Fruit fly (Drosophila melanogaster) whole organism, prepupa: ENCODE data around the gene CG9289.

ENCODE experiments used
- Blimp-1 ChIP-seq: fragments of 200-800 bp; sonication (Bioruptor generic); optimal IDR thresholded peaks from 3 replicates; lab custom pipeline; 2017; ENCODE audit warnings: missing biosample characterization, missing genetic modification characterization, mild to moderate bottlenecking, moderate library complexity, missing genetic modification reagents
- CG31627 ChIP-seq: fragments of 200-800 bp; sonication (Bioruptor generic); optimal IDR thresholded peaks from 3 replicates; lab custom pipeline; 2016; ENCODE audit warnings: missing biosample characterization, missing genetic modification characterization
- CG6854 ChIP-seq: fragments of 200-800 bp; sonication (Bioruptor generic); optimal IDR thresholded peaks from 2 replicates; lab custom pipeline; 2017; ENCODE audit warnings: missing biosample characterization, mild to moderate bottlenecking, missing genetic modification characterization
- Eip78C ChIP-seq: fragments of 200-800 bp; sonication (Bioruptor generic); peaks from one replicate; lab custom pipeline; 2016; ENCODE audit warnings: missing biosample characterization, missing genetic modification characterization
- Sox102F ChIP-seq: fragments of 200-800 bp; sonication (Bioruptor generic); optimal IDR thresholded peaks from 2 replicates; lab custom pipeline; 2016; ENCODE audit warnings: missing biosample characterization, mild to moderate bottlenecking, missing genetic modification characterization
- acj6 ChIP-seq: fragments of 200-800 bp; sonication (Bioruptor generic); optimal IDR thresholded peaks from 3 replicates; lab custom pipeline; 2016; ENCODE audit warnings: missing biosample characterization, missing genetic modification characterization
- eg ChIP-seq: fragments of 200-800 bp; sonication (Bioruptor generic); IDR thresholded peaks from 3 replicates; pipeline ENCODE4 v1.3.6; 2022; ENCODE audit warnings: missing biosample characterization, missing genetic modification characterization
- net ChIP-seq: fragments of 200-800 bp; sonication (Bioruptor generic); optimal IDR thresholded peaks from 3 replicates; lab custom pipeline; 2016; ENCODE audit warnings: missing biosample characterization, missing genetic modification characterization

dm6 chr2L:8715454-8715853 is 31.3 kb upstream of the CG9289 start:
- TF ChIP-seq Sox102F (no peak), CG6854 (no peak), CG31627 (no peak), eg (GFP tag; lab: Robert Waterston, UW) (no peak), Blimp-1 (GFP tag; lab: Kevin White, UChicago) (no peak), Eip78C (no peak), net (no peak), acj6 (no peak)
